Worm (Caenorhabditis elegans): Measurements from ENCODE around the gene pycr-4.

The pycr-4 gene

DNA sequence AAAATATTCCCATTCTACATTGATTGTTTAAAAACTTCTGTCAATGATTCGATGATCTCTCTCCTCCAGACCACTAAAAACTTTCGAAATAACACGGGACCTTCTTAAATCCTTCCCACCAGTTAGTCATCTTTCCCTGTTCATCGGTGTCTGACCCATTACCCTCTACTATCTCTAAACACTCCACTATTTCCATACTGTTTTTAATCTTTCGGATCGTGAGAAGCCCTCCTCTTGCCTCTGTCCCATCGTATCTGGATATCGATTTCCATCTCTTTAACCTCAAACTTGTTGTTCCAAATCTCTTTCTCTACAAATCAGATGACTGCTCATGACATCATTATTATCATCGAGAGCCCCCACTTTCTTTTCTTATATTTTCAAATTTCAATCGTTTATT, 48.8 kb downstream of the pycr-4 start:
- TF ChIP-seq ceh-36 (tag; optimal IDR thresholded peaks at IDR 0.05): no peak
- no peak for TF ChIP-seq ceh-13 (GFP tag; optimal IDR thresholded peaks at IDR 0.05)
- TF ChIP-seq ets-7 (tag; optimal IDR thresholded peaks at IDR 0.05): no peak
- TF ChIP-seq tbx-37 (GFP tag; conservative IDR thresholded peaks at IDR 0.05): no peak
- no peak for TF ChIP-seq scrt-1 (GFP tag; IDR thresholded peaks at IDR 0.05)
- no peak for TF ChIP-seq flt-1 (GFP tag; IDR thresholded peaks at IDR 0.05)

All from whole organism, early embryonic.